Fruit fly (Drosophila melanogaster): ENCODE measurements around the gene Gr93d.

Gr93d gene

dm6 chr3R:21822562-21822933 lies 23.9 kb downstream of the Gr93d start, which contains the start of gene CASK:
TSS of gene CASK (minus strand) at chr3R:21822674.
- no peak for TF ChIP-seq CG14711 (tag; optimal IDR thresholded peaks at IDR 0.05)
- peak; percentile 4 for TF ChIP-seq bab1 (GFP tag; optimal IDR thresholded peaks at IDR 0.05)

dm6 chr3R:21821684-21822561 lies 24.5 kb downstream of the Gr93d start:
- TF ChIP-seq Crg-1 (GFP tag; optimal IDR thresholded peaks at IDR 0.05), result no peak
- peak; percentile 42 for TF ChIP-seq bab1 (GFP tag; optimal IDR thresholded peaks at IDR 0.05)

- TF ChIP-seq toe (GFP tag; optimal IDR thresholded peaks at IDR 0.05) (peak; percentile 6), Hr96 (GFP tag; optimal IDR thresholded peaks at IDR 0.05) (no peak)
Observed at dm6 chr3R:21808622-21809347, 37.7 kb downstream of the Gr93d start.

dm6 chr3R:21807264-21807663 lies 39.2 kb downstream of the Gr93d start:
- TF ChIP-seq CG1620 (GFP tag; optimal IDR thresholded peaks at IDR 0.05) (no peak), Crg-1 (GFP tag; optimal IDR thresholded peaks at IDR 0.05) (no peak), cnc (optimal IDR thresholded peaks at IDR 0.05) (no peak), pad (GFP tag; optimal IDR thresholded peaks at IDR 0.05) (no peak), CG33017 (tag; optimal IDR thresholded peaks at IDR 0.05) (no peak), CG5204 (GFP tag; optimal IDR thresholded peaks at IDR 0.05) (no peak), toe (GFP tag; optimal IDR thresholded peaks at IDR 0.05) (no peak), Mnt (GFP tag; optimal IDR thresholded peaks at IDR 0.05) (no peak)

Measured in whole organism, adult.